Fruit fly (Drosophila melanogaster): ENCODE results near the gene CG5421.

dm6 chr2L:12424555-12424954, 23.4 kb downstream of the CG5421 start, which contains the start of gene Fam92:
- TF ChIP-seq CG8478 (optimal IDR thresholded peaks at IDR 0.05) (no peak), CTCF (optimal IDR thresholded peaks at IDR 0.05) (peak; percentile 84 to 94)

All from S2 (cell line).